Worm (Caenorhabditis elegans) whole organism, L3 larva: ENCODE results near the gene tin-9.1.

Experiments
- elt-2 ChIP-seq: sonication (generic microtip); optimal IDR thresholded peaks from 2 replicates; lab custom pipeline; 2016; ENCODE audit warnings: missing genetic modification reagents, mild to moderate bottlenecking, missing genetic modification characterization, missing compliant biosample characterization
- eor-1 ChIP-seq, 2 experiments: fragments of 150-350 bp; optimal IDR thresholded peaks; 2 replicates each; lab custom pipeline; 2014 to 2018; ENCODE audit warnings: missing biosample characterization in 2 of 2, missing genetic modification characterization in 2 of 2
- fkh-10 ChIP-seq: sonication (generic microtip); optimal IDR thresholded peaks from 2 replicates; lab custom pipeline; 2017; ENCODE audit warnings: missing biosample characterization, missing genetic modification reagents, missing genetic modification characterization
- nhr-237 ChIP-seq: fragments of 150-350 bp; optimal IDR thresholded peaks from 2 replicates; lab custom pipeline; 2014; ENCODE audit warnings: missing biosample characterization, missing genetic modification characterization
- nhr-77 ChIP-seq: fragments of 150-350 bp; optimal IDR thresholded peaks from 2 replicates; lab custom pipeline; 2014; ENCODE audit warnings: missing biosample characterization, missing genetic modification characterization
- snpc-4 ChIP-seq: fragments of 150-350 bp; optimal IDR thresholded peaks from 2 replicates; lab custom pipeline; 2014; ENCODE audit warnings: missing biosample characterization, missing genetic modification characterization
- unc-39 ChIP-seq: sonication (generic microtip); optimal IDR thresholded peaks from 4 replicates; lab custom pipeline; 2017; ENCODE audit warnings: missing biosample characterization, missing genetic modification characterization
- ztf-11 ChIP-seq: fragments of 150-350 bp; optimal IDR thresholded peaks from 2 replicates; lab custom pipeline; 2014; ENCODE audit warnings: missing biosample characterization, missing genetic modification characterization

ce11 chrIV:7065022-7065421 is 20.6 kb upstream of the tin-9.1 start, which contains the start of gene Y43B11AL.1:
- TF ChIP-seq elt-2 (no peak), fkh-10 (no peak), ztf-11 (no peak), unc-39 (tag; lab: Kevin White, UChicago) (no peak), snpc-4 (tag; lab: Kevin White, UChicago) (no peak), nhr-77 (no peak), nhr-237 (tag; lab: Kevin White, UChicago) (no peak), eor-1 (tag; optimal IDR thresholded peaks at IDR 0.05; lab: Kevin White, UChicago) (no peak)
